Worm (Caenorhabditis elegans): ENCODE results near the gene apl-1.

Gene apl-1

DNA sequence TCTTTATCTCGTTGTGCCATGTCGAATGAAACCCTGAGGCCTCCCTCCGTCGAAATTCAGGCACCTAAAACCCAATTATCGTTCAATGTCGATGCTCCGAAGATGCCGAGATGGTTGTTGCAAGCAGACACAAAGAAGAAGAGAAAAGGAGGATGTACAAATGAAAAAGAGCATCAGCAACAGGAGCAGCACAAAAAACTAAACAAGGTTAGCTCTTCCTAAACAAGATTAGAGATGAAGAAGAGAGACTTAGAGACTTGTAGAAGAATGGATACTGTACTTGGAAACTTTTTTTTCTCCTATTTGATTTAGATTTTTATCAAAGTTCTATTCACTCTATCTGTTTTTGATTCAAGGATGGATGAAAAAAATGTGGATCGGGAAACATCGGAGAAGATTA is 905 bp upstream of the apl-1 start:
- TF ChIP-seq elt-1 (tag; optimal IDR thresholded peaks at IDR 0.05) = no peak
- peak; percentile 85 for TF ChIP-seq fkh-10 (GFP tag; optimal IDR thresholded peaks at IDR 0.05)

DNA sequence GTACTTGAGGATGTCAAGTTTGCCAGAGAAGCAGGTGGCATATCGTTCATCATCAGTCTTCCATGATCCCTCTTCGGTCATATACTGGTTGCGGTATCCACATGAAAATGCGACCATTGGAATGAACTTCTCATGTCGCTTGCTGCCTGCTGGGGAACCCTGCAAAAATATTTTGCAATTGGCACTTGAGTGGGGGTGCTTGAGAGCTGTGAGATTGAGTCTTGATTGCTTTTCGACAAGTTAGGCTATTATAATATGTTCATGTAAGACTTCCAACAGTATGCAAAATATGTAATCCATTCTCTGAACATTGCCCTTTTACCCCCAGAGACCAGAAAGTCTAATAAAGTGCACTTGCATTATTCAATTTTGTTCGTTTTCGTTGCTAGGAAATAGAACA is 486 bp downstream of the apl-1 start:
- TF ChIP-seq mdl-1 (tag; optimal IDR thresholded peaks at IDR 0.05) (no peak), mml-1 (tag; optimal IDR thresholded peaks at IDR 0.05) (no peak), ama-1 (optimal IDR thresholded peaks at IDR 0.05) (peak; percentile 31), fos-1 (tag; optimal IDR thresholded peaks at IDR 0.05) (no peak)

DNA sequence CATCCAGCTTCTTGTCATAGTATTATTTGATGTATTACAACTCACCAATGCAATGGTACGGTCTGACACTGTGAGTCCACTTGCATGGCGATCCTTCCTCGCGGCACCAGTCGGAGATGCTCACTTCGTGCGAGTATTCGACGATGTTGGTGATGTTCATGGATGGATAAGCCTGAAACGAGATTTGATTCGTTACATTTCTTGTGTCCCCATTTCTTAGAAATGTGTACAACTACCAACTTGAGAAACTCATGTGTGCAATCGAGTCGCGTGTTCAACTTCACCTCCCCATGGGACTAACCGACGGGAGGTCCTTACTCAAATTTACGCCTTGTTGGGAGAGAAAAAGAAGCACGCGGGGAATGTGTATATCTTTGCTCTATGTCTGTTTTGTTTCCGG is 1.2 kb downstream of the apl-1 start:
- TF ChIP-seq elt-3 (tag; optimal IDR thresholded peaks at IDR 0.05) (no peak), lin-39 (tag; optimal IDR thresholded peaks at IDR 0.05) (peak; percentile 29)

DNA sequence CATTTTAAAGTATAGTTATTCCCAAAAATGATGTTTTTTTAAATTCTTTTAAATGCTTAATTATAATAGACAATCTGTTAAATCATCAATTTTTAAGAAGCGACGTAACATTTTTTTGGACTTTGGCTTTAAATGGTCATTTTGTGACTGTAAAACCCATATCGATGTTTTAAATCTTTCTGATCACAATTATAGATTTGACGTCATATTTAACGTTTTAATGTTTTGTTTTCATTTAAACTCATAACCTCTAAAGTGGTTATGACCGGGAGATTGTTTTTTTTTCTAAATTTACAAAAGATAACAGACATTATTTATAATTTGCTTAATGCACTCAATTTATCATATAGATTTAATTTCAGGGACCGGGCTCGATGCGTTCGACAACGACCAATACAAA is 4.8 kb downstream of the apl-1 start:
- no peak for TF ChIP-seq nhr-76 (tag; optimal IDR thresholded peaks at IDR 0.05)
- no peak for TF ChIP-seq pqm-1 (tag; optimal IDR thresholded peaks at IDR 0.05)
- no peak for TF ChIP-seq fkh-10 (GFP tag; optimal IDR thresholded peaks at IDR 0.05)
- TF ChIP-seq ceh-82 (tag; optimal IDR thresholded peaks at IDR 0.05) = no peak
- TF ChIP-seq mdl-1 (tag; optimal IDR thresholded peaks at IDR 0.05) = no peak
- no peak for TF ChIP-seq lin-39 (tag; optimal IDR thresholded peaks at IDR 0.05)
- TF ChIP-seq zag-1 (tag; optimal IDR thresholded peaks at IDR 0.05) = no peak
- TF ChIP-seq elt-1 (tag; optimal IDR thresholded peaks at IDR 0.05) = no peak
- no peak for TF ChIP-seq ztf-11 (tag; optimal IDR thresholded peaks at IDR 0.05)
- no peak for TF ChIP-seq unc-39 (tag; optimal IDR thresholded peaks at IDR 0.05)
- TF ChIP-seq fos-1 (tag; optimal IDR thresholded peaks at IDR 0.05) = no peak
- TF ChIP-seq nhr-67 (tag; optimal IDR thresholded peaks at IDR 0.05) = no peak
- TF ChIP-seq tbx-2 (tag; optimal IDR thresholded peaks at IDR 0.05) = no peak
- TF ChIP-seq snpc-4 (tag; optimal IDR thresholded peaks at IDR 0.05) = no peak
- no peak for TF ChIP-seq ceh-28 (tag; optimal IDR thresholded peaks at IDR 0.05)
- no peak for TF ChIP-seq aly-2 (tag; optimal IDR thresholded peaks at IDR 0.05)
- no peak for TF ChIP-seq nfya-1 (tag; optimal IDR thresholded peaks at IDR 0.05; ENCODE audit: insufficient read depth)

DNA sequence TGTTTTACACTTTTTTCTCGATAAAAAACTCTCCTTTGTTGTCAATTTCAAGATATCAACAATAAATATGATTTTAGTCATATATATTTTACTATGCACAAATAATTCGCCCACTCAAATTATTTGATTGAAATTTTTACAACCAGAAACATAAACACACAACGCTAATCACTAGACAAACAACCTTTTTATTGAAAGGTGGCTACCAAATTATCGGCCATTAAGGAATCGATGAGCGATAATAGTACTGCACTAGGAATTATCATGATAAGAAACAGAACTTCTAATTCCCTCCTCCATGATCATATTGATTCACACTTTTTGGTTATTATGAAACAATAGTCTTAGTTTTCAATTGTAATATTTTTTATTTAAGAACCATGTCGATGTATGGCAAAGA is 7.5 kb downstream of the apl-1 start, which contains the start of gene C42D8.1:
Gene C42D8.1, plus strand, starts transcription at position 377 of the 400 bp plus-strand sequence.
- TF ChIP-seq lin-39 (tag; optimal IDR thresholded peaks at IDR 0.05) = no peak
- no peak for TF ChIP-seq R02D3.7 (tag; optimal IDR thresholded peaks at IDR 0.05)
- TF ChIP-seq elt-2 (tag; optimal IDR thresholded peaks at IDR 0.05) = peak; percentile 84
- TF ChIP-seq pqm-1 (tag; optimal IDR thresholded peaks at IDR 0.05) = peak; percentile 89
- no peak for TF ChIP-seq skn-1 (tag; optimal IDR thresholded peaks at IDR 0.05)
- peak; percentile 35 for TF ChIP-seq pha-4 (tag; optimal IDR thresholded peaks at IDR 0.05)
- no peak for TF ChIP-seq hmg-11 (tag; optimal IDR thresholded peaks at IDR 0.05)

DNA sequence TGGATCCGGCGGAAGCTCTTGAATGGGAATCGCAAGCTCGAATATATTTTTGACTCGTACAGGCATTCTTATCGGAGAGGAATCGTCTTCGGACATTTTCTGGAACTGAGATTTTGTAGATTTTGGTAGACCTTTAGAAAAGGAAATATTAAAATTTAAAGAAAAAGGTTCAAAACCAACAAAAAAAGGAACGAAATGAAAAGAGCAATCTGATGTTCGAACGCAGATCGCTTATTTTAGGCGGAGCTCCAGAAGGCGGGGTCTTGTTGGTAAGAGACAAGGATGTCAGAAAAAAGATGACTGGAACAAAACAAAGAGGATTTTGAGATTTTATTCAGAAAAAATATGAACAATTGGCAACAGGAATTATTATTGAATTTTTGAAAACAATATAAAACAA is 9.7 kb downstream of the apl-1 start, which contains the start of gene C42D8.9:
Gene C42D8.9, minus strand, starts transcription at position 101 of the 400 bp plus-strand sequence.
- TF ChIP-seq R02D3.7 (tag; optimal IDR thresholded peaks at IDR 0.05) = no peak
- no peak for TF ChIP-seq fos-1 (tag; optimal IDR thresholded peaks at IDR 0.05)
- TF ChIP-seq ztf-11 (tag; optimal IDR thresholded peaks at IDR 0.05) = no peak
- no peak for TF ChIP-seq mml-1 (tag; optimal IDR thresholded peaks at IDR 0.05)
- no peak for TF ChIP-seq egl-5 (tag; optimal IDR thresholded peaks at IDR 0.05)
- TF ChIP-seq ZK546.5 (tag; optimal IDR thresholded peaks at IDR 0.05) = no peak
- no peak for TF ChIP-seq fkh-10 (GFP tag; optimal IDR thresholded peaks at IDR 0.05)
- TF ChIP-seq pqm-1 (tag; optimal IDR thresholded peaks at IDR 0.05) = no peak
- TF ChIP-seq nhr-76 (tag; optimal IDR thresholded peaks at IDR 0.05) = no peak
- TF ChIP-seq nhr-237 (tag; optimal IDR thresholded peaks at IDR 0.05) = no peak
- no peak for TF ChIP-seq ceh-9 (tag; optimal IDR thresholded peaks at IDR 0.05)
- TF ChIP-seq unc-62 (GFP tag; optimal IDR thresholded peaks at IDR 0.05) = no peak
- TF ChIP-seq tbx-2 (tag; optimal IDR thresholded peaks at IDR 0.05) = no peak
- TF ChIP-seq hmg-11 (tag; optimal IDR thresholded peaks at IDR 0.05) = no peak
- no peak for TF ChIP-seq nhr-67 (tag; optimal IDR thresholded peaks at IDR 0.05)
- TF ChIP-seq nhr-12 (tag; optimal IDR thresholded peaks at IDR 0.05) = no peak

Measured in whole organism, L3 larva.